Fruit fly (Drosophila melanogaster) Kc167 (cell line): ENCODE measurements around the gene CG3434.

Experiments
- Myc ChIP-seq: fragments of >200 bp; optimal IDR thresholded peaks from 2 replicates; lab custom pipeline; 2017; ENCODE audit warnings: missing external identifiers
- Sin3A ChIP-seq: fragments of >200 bp; optimal IDR thresholded peaks from 2 replicates; lab custom pipeline; 2018; ENCODE audit warnings: missing external identifiers
- h ChIP-seq: fragments of >200 bp; optimal IDR thresholded peaks from 3 replicates; lab custom pipeline; 2018; ENCODE audit warnings: missing external identifiers
- psq ChIP-seq: fragments of >200 bp; optimal IDR thresholded peaks from 2 replicates; lab custom pipeline; 2017; ENCODE audit warnings: missing external identifiers
- ttk ChIP-seq: sonication (Bioruptor generic); optimal IDR thresholded peaks from 2 replicates; lab custom pipeline; 2017; ENCODE audit warnings: missing external identifiers

DNA sequence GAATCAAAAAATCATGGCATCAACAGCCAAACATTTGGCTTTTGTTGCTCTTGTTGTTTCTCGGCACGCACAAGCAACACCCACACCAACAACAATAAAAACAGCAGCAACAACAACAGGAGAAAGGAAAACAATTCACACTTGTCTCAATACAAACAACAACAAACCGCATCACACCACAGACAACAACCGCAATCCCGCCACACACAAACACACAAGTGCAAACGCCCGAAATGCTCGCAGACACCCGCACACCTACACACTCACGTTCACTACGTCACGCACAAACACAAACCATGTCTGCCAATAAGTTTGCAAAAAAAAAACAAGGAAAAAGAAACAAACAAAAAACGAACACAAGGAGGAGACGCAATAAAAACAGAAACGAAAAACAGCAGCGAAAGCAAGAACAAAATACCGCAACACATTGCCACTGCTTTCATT, 7.2 kb upstream of the CG3434 start:
- TF ChIP-seq ttk (lab: Kevin White, UChicago) (no peak), h (lab: Kevin White, UChicago) (no peak), psq (no peak), Myc (lab: Kevin White, UChicago) (no peak), Sin3A (no peak)
